Worm (Caenorhabditis elegans): ENCODE data around the gene W01B6.4.

Gene W01B6.4

ce11 chrIV:10040803-10041202, 34.5 kb upstream of the W01B6.4 start, which contains the start of gene dhs-31:
TSS of gene dhs-31 (minus strand) at chrIV:10040903.
- no peak for TF ChIP-seq madf-9 (GFP tag; conservative IDR thresholded peaks at IDR 0.05)
- no peak for TF ChIP-seq F26F4.8 (GFP tag; conservative IDR thresholded peaks at IDR 0.05)
- no peak for TF ChIP-seq rbr-2 (tag; optimal IDR thresholded peaks at IDR 0.05)
- TF ChIP-seq nhr-41 (GFP tag; IDR thresholded peaks at IDR 0.05), result no peak
- no peak for TF ChIP-seq dpl-1 (GFP tag; optimal IDR thresholded peaks at IDR 0.05)

ce11 chrIV:10042881-10043280, 32.4 kb upstream of the W01B6.4 start, which contains the start of gene frk-1:
TSS of gene frk-1 (plus strand) at chrIV:10043181.
- TF ChIP-seq aha-1 (tag) (peak; percentile 73), rbr-2 (tag; optimal IDR thresholded peaks at IDR 0.05) (no peak)

DNA sequence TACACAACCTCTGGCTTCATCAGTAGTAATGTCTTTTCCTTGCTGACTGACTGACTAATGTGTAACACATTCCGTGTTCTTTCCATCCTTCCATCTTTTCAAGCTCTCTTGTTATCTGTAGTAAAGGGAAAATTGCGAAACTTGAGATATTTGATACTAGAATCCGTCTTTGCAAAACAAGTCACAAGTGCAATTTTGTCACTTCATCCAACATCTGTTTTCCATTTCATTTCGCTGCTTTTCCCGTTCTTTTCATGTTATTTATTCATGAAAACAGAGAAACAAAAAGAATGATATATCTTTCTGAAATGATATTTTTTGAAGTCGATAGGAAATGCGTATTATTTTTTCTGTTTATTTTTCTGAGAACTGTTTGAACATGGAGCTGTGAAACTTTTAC, 29.3 kb upstream of the W01B6.4 start:
- no peak for TF ChIP-seq mxl-3 (GFP tag; optimal IDR thresholded peaks at IDR 0.05)
- no peak for TF ChIP-seq daf-19 (GFP tag; conservative IDR thresholded peaks at IDR 0.05)
- TF ChIP-seq nhr-11 (tag; optimal IDR thresholded peaks at IDR 0.05), result peak; percentile 23
- no peak for TF ChIP-seq snpc-4 (tag; optimal IDR thresholded peaks at IDR 0.05)
- no peak for TF ChIP-seq madf-5 (GFP tag; IDR thresholded peaks at IDR 0.05)
- TF ChIP-seq Y5F2A.4 (GFP tag; optimal IDR thresholded peaks at IDR 0.05), result no peak
- TF ChIP-seq ceh-44 (GFP tag; IDR thresholded peaks at IDR 0.05), result no peak
- TF ChIP-seq ama-1 (optimal IDR thresholded peaks at IDR 0.05), result no peak
- TF ChIP-seq F26F4.8 (GFP tag; conservative IDR thresholded peaks at IDR 0.05), result no peak
- TF ChIP-seq aha-1 (tag), result peak; percentile 14
- TF ChIP-seq mdl-1 (tag; optimal IDR thresholded peaks at IDR 0.05), result no peak
- TF ChIP-seq daf-16 (GFP tag; optimal IDR thresholded peaks at IDR 0.05), result peak in 1 of 2 experiments; percentile 35
- no peak for TF ChIP-seq daf-16 (tag; optimal IDR thresholded peaks at IDR 0.05)
- peak in 1 of 2 experiments; percentile 77 for TF ChIP-seq unc-62 (GFP tag; optimal IDR thresholded peaks at IDR 0.05 in 1 of 2)
- TF ChIP-seq unc-62 (tag; optimal IDR thresholded peaks at IDR 0.05), result no peak
- TF ChIP-seq spr-3 (GFP tag; optimal IDR thresholded peaks at IDR 0.05), result no peak
- TF ChIP-seq rbr-2 (tag; optimal IDR thresholded peaks at IDR 0.05), result no peak
- no peak for TF ChIP-seq lim-7 (GFP tag; IDR thresholded peaks at IDR 0.05)
- no peak for TF ChIP-seq R02D3.7 (tag; optimal IDR thresholded peaks at IDR 0.05)

- TF ChIP-seq D1046.2 (GFP tag; IDR thresholded peaks at IDR 0.05) (no peak), ZK337.2 (GFP tag; IDR thresholded peaks at IDR 0.05) (no peak), mdt-29 (GFP tag; IDR thresholded peaks at IDR 0.05) (no peak), attf-4 (tag; optimal IDR thresholded peaks at IDR 0.05) (no peak), egl-27 (tag; optimal IDR thresholded peaks at IDR 0.05) (no peak), php-3 (GFP tag; IDR thresholded peaks at IDR 0.05) (no peak), jun-1 (tag; optimal IDR thresholded peaks at IDR 0.05) (no peak), F26F4.8 (GFP tag; conservative IDR thresholded peaks at IDR 0.05) (no peak), F44E2.7 (GFP tag; IDR thresholded peaks at IDR 0.05) (no peak), dpl-1 (GFP tag; optimal IDR thresholded peaks at IDR 0.05) (no peak), madf-5 (GFP tag; IDR thresholded peaks at IDR 0.05) (no peak), daf-12 (tag; optimal IDR thresholded peaks at IDR 0.05) (no peak), nhr-28 (tag; optimal IDR thresholded peaks at IDR 0.05) (no peak), nhr-111 (GFP tag; optimal IDR thresholded peaks at IDR 0.05) (no peak), hif-1 (tag; optimal IDR thresholded peaks at IDR 0.05) (no peak), nhr-237 (tag; optimal IDR thresholded peaks at IDR 0.05) (no peak), Y48G9A.11 (GFP tag; IDR thresholded peaks at IDR 0.05) (no peak)
These were observed 28.2 kb upstream of the W01B6.4 start, which contains the start of gene T04B2.3 for ce11 chrIV:10047108-10047507. TSS of gene T04B2.3 (plus strand) at chrIV:10047408.

ce11 chrIV:10048268-10048667, 27.0 kb upstream of the W01B6.4 start:
- no peak for TF ChIP-seq aly-2 (tag; optimal IDR thresholded peaks at IDR 0.05)
- TF ChIP-seq nhr-11 (tag; optimal IDR thresholded peaks at IDR 0.05), result peak; percentile 54
- TF ChIP-seq nhr-10 (tag; optimal IDR thresholded peaks at IDR 0.05), result no peak
